Fruit fly (Drosophila melanogaster) whole organism, embryonic: ENCODE data around the gene CG10621.

Source experiments
- ATbp ChIP-seq: fragments of 200-800 bp; sonication (Bioruptor generic); optimal IDR thresholded peaks from 2 replicates; lab custom pipeline; 2017; ENCODE audit warnings: missing biosample characterization, mild to moderate bottlenecking, missing genetic modification characterization, missing genetic modification reagents
- Atf-2 ChIP-seq: fragments of 200-800 bp; sonication (Bioruptor generic); optimal IDR thresholded peaks from 2 replicates; lab custom pipeline; 2016; ENCODE audit warnings: missing biosample characterization, missing genetic modification characterization
- CG10366 ChIP-seq: fragments of 200-800 bp; sonication (Bioruptor generic); IDR thresholded peaks from 2 replicates; pipeline ENCODE4 v1.3.6; 2022; ENCODE audit warnings: missing biosample characterization, missing genetic modification characterization
- CG11093 ChIP-seq: fragments of 200-800 bp; sonication (Bioruptor generic); IDR thresholded peaks from 3 replicates; pipeline ENCODE4 v1.3.6; 2022; ENCODE audit warnings: missing biosample characterization, missing genetic modification characterization
- CG11504 ChIP-seq: fragments of 200-800 bp; sonication (Bioruptor generic); optimal IDR thresholded peaks from 3 replicates; lab custom pipeline; 2019; ENCODE audit warnings: missing biosample characterization, mild to moderate bottlenecking, missing genetic modification characterization, moderate library complexity
- CG11560 ChIP-seq: fragments of 200-800 bp; sonication (Bioruptor generic); IDR thresholded peaks from 3 replicates; pipeline ENCODE4 v1.3.6; 2022; ENCODE audit warnings: missing biosample characterization, missing genetic modification characterization
- CG13894 ChIP-seq: fragments of 200-800 bp; sonication (Bioruptor generic); optimal IDR thresholded peaks from 3 replicates; lab custom pipeline; 2018; ENCODE audit warnings: missing biosample characterization, mild to moderate bottlenecking, missing genetic modification characterization, moderate library complexity
- CG14050 ChIP-seq: fragments of 200-800 bp; sonication (Bioruptor generic); IDR thresholded peaks from 3 replicates; pipeline ENCODE4 v1.3.6; 2022; ENCODE audit warnings: missing biosample characterization, missing genetic modification characterization
- CG16779 ChIP-seq: fragments of 200-800 bp; sonication (Bioruptor generic); IDR thresholded peaks from 2 replicates; pipeline ENCODE4 v1.3.6; 2022; ENCODE audit warnings: missing biosample characterization, missing genetic modification characterization
- CG16815 ChIP-seq: fragments of 200-800 bp; sonication (Bioruptor generic); optimal IDR thresholded peaks from 3 replicates; lab custom pipeline; 2017; ENCODE audit warnings: missing biosample characterization, mild to moderate bottlenecking, missing genetic modification characterization
- CG33557 ChIP-seq: fragments of 200-800 bp; sonication (Bioruptor generic); optimal IDR thresholded peaks from 2 replicates; lab custom pipeline; 2019; ENCODE audit warnings: missing biosample characterization, mild to moderate bottlenecking, missing genetic modification characterization, moderate library complexity
- CG4730 ChIP-seq: fragments of 200-800 bp; sonication (Bioruptor generic); IDR thresholded peaks from 2 replicates; pipeline ENCODE4 v1.3.6; 2022; ENCODE audit warnings: missing biosample characterization, missing genetic modification characterization
- CG6791 ChIP-seq: fragments of 200-800 bp; sonication (Bioruptor generic); IDR thresholded peaks from 3 replicates; pipeline ENCODE4 v1.3.6; 2022; ENCODE audit warnings: missing biosample characterization, missing genetic modification characterization; ENCODE audit not compliant: partially characterized antibody
- CG7745 ChIP-seq: fragments of 200-800 bp; sonication (Bioruptor generic); optimal IDR thresholded peaks from 2 replicates; lab custom pipeline; 2018; ENCODE audit warnings: missing biosample characterization, mild to moderate bottlenecking, missing genetic modification characterization, moderate library complexity
- CG7928 ChIP-seq: fragments of 200-800 bp; sonication (Bioruptor generic); optimal IDR thresholded peaks from 2 replicates; lab custom pipeline; 2017; ENCODE audit warnings: missing biosample characterization, mild to moderate bottlenecking, missing genetic modification characterization
- CG8089 ChIP-seq: fragments of 200-800 bp; sonication (Bioruptor generic); optimal IDR thresholded peaks from 3 replicates; lab custom pipeline; 2016; ENCODE audit warnings: missing biosample characterization, missing genetic modification characterization
- Dp ChIP-seq: fragments of 200-800 bp; sonication (Bioruptor generic); optimal IDR thresholded peaks from 2 replicates; lab custom pipeline; 2018; ENCODE audit warnings: missing biosample characterization, mild to moderate bottlenecking, missing genetic modification characterization, moderate library complexity
- Dref ChIP-seq: fragments of 200-800 bp; sonication (Bioruptor generic); IDR thresholded peaks from 2 replicates; pipeline ENCODE4 v1.3.6; 2022; ENCODE audit warnings: missing biosample characterization, missing genetic modification characterization
- Drgx ChIP-seq: fragments of 200-800 bp; sonication (Bioruptor generic); IDR thresholded peaks from 2 replicates; pipeline ENCODE4 v1.3.6; 2022; ENCODE audit warnings: missing biosample characterization, missing genetic modification characterization
- E2f1 ChIP-seq: fragments of 200-800 bp; sonication (Bioruptor generic); IDR thresholded peaks from 2 replicates; pipeline ENCODE4 v1.3.6; 2022; ENCODE audit warnings: missing biosample characterization, missing genetic modification characterization
- Eip74EF ChIP-seq, 2 experiments: fragments of 200-800 bp in 1 of 2; fragments of >200 bp in 1 of 2; sonication (Bioruptor generic) in 1 of 2; optimal IDR thresholded peaks; 2 replicates each; lab custom pipeline; 2017 to 2019; ENCODE audit warnings: missing biosample characterization in 2 of 2, missing genetic modification characterization in 2 of 2, mild to moderate bottlenecking in 1 of 2, moderate library complexity in 1 of 2
- H15 ChIP-seq: fragments of 200-800 bp; sonication (Bioruptor generic); IDR thresholded peaks from 3 replicates; pipeline ENCODE4 v1.3.6; 2022; ENCODE audit warnings: missing biosample characterization, missing genetic modification characterization
- Hmr ChIP-seq: fragments of 200-800 bp; sonication (Bioruptor generic); optimal IDR thresholded peaks from 3 replicates; lab custom pipeline; 2017; ENCODE audit warnings: mild to moderate bottlenecking, missing biosample characterization, missing genetic modification reagents, missing genetic modification characterization
- Hsf ChIP-seq: fragments of 200-800 bp; sonication (Bioruptor generic); optimal IDR thresholded peaks from 3 replicates; lab custom pipeline; 2016; ENCODE audit warnings: missing biosample characterization, missing genetic modification characterization
- Mad ChIP-seq: fragments of 200-800 bp; sonication (Bioruptor generic); optimal IDR thresholded peaks from 2 replicates; lab custom pipeline; 2016; ENCODE audit warnings: missing biosample characterization, missing genetic modification characterization
- Meics ChIP-seq: fragments of 200-800 bp; sonication (Bioruptor generic); optimal IDR thresholded peaks from 2 replicates; lab custom pipeline; 2017; ENCODE audit warnings: missing biosample characterization, mild to moderate bottlenecking, missing genetic modification characterization
- YL-1 ChIP-seq: fragments of 200-800 bp; sonication (Bioruptor generic); optimal IDR thresholded peaks from 3 replicates; lab custom pipeline; 2017; ENCODE audit warnings: missing biosample characterization, mild to moderate bottlenecking, missing genetic modification characterization
- ab ChIP-seq: fragments of 200-800 bp; sonication (Bioruptor generic); optimal IDR thresholded peaks from 2 replicates; lab custom pipeline; 2016; ENCODE audit warnings: missing biosample characterization, missing genetic modification characterization
- amos ChIP-seq: fragments of 200-800 bp; sonication (Bioruptor generic); IDR thresholded peaks from 2 replicates; pipeline ENCODE4 v1.3.6; 2022; ENCODE audit warnings: missing biosample characterization, missing genetic modification characterization; ENCODE audit not compliant: partially characterized antibody
- ara ChIP-seq: fragments of 200-800 bp; sonication (Bioruptor generic); IDR thresholded peaks from 2 replicates; pipeline ENCODE4 v1.3.6; 2022; ENCODE audit warnings: missing biosample characterization, missing genetic modification characterization
- bsh ChIP-seq, 2 experiments: fragments of 200-800 bp; sonication (Bioruptor generic); optimal IDR thresholded peaks; 2 replicates each; lab custom pipeline; 2017 to 2018; ENCODE audit warnings: mild to moderate bottlenecking in 2 of 2, missing biosample characterization in 2 of 2, missing genetic modification characterization in 2 of 2, moderate library complexity in 1 of 2
- chif ChIP-seq, 2 experiments: fragments of 200-800 bp; sonication (Bioruptor generic); optimal IDR thresholded peaks; 3 replicates each; lab custom pipeline; 2016; ENCODE audit warnings: missing biosample characterization in 2 of 2, missing genetic modification characterization in 2 of 2
- da ChIP-seq: fragments of 200-800 bp; sonication (Bioruptor generic); optimal IDR thresholded peaks from 2 replicates; lab custom pipeline; 2016; ENCODE audit warnings: missing biosample characterization, missing genetic modification characterization
- ewg ChIP-seq: fragments of 200-800 bp; sonication (Bioruptor generic); optimal IDR thresholded peaks from 3 replicates; lab custom pipeline; 2017; ENCODE audit warnings: mild to moderate bottlenecking, missing biosample characterization, missing genetic modification reagents, missing genetic modification characterization
- fd64A ChIP-seq: fragments of 200-800 bp; sonication (Bioruptor generic); optimal IDR thresholded peaks from 3 replicates; lab custom pipeline; 2018; ENCODE audit warnings: missing biosample characterization, mild to moderate bottlenecking, missing genetic modification characterization
- ftz-f1 ChIP-seq: fragments of 200-800 bp; sonication (Bioruptor generic); optimal IDR thresholded peaks from 2 replicates; lab custom pipeline; 2016; ENCODE audit warnings: missing biosample characterization, missing genetic modification characterization
- ind ChIP-seq: fragments of 200-800 bp; sonication (Bioruptor generic); optimal IDR thresholded peaks from 3 replicates; lab custom pipeline; 2016; ENCODE audit warnings: missing biosample characterization, missing genetic modification characterization
- kay ChIP-seq: fragments of 200-800 bp; sonication (Bioruptor generic); optimal IDR thresholded peaks from 2 replicates; lab custom pipeline; 2016; ENCODE audit warnings: missing biosample characterization, missing genetic modification characterization
- lbe ChIP-seq: fragments of 200-800 bp; sonication (Bioruptor generic); optimal IDR thresholded peaks from 2 replicates; lab custom pipeline; 2016; ENCODE audit warnings: missing biosample characterization, mild to moderate bottlenecking, missing genetic modification characterization
- lmd ChIP-seq: fragments of 200-800 bp; sonication (Bioruptor generic); IDR thresholded peaks from 2 replicates; pipeline ENCODE4 v1.3.6; 2022; ENCODE audit warnings: missing biosample characterization, missing genetic modification characterization
- lov ChIP-seq, 2 experiments: fragments of 200-800 bp in 1 of 2; fragments of >200 bp in 1 of 2; sonication (Bioruptor generic) in 1 of 2; IDR thresholded peaks in 1 of 2; optimal IDR thresholded peaks in 1 of 2; 2 replicates in 1 of 2; 3 replicates in 1 of 2; pipeline versions ENCODE4 v1.3.6 to Lab custom; 2017 to 2022; ENCODE audit warnings: missing biosample characterization in 1 of 2, missing genetic modification characterization in 1 of 2
- mam ChIP-seq: fragments of 200-800 bp; sonication (Bioruptor generic); optimal IDR thresholded peaks from 3 replicates; lab custom pipeline; 2016; ENCODE audit warnings: missing biosample characterization, missing genetic modification characterization
- nerfin-2 ChIP-seq: fragments of 200-800 bp; sonication (Bioruptor generic); IDR thresholded peaks from 2 replicates; pipeline ENCODE4 v1.3.6; 2022; ENCODE audit warnings: missing biosample characterization, missing genetic modification characterization; ENCODE audit not compliant: partially characterized antibody
- nom ChIP-seq: fragments of 200-800 bp; sonication (Bioruptor generic); optimal IDR thresholded peaks from 2 replicates; lab custom pipeline; 2017; ENCODE audit warnings: missing biosample characterization, missing genetic modification characterization, mild to moderate bottlenecking, moderate library complexity, missing genetic modification reagents
- oc ChIP-seq: fragments of 200-800 bp; sonication (Bioruptor generic); optimal IDR thresholded peaks from 2 replicates; lab custom pipeline; 2018; ENCODE audit warnings: missing biosample characterization, mild to moderate bottlenecking, missing genetic modification characterization, moderate library complexity
- pb ChIP-seq: fragments of 200-800 bp; sonication (Bioruptor generic); optimal IDR thresholded peaks from 3 replicates; lab custom pipeline; 2016; ENCODE audit warnings: missing biosample characterization, missing genetic modification characterization
- slou ChIP-seq: fragments of 200-800 bp; sonication (Bioruptor generic); optimal IDR thresholded peaks from 3 replicates; lab custom pipeline; 2016; ENCODE audit warnings: missing biosample characterization, missing genetic modification characterization
- stwl ChIP-seq: fragments of 200-800 bp; sonication (Bioruptor generic); optimal IDR thresholded peaks from 3 replicates; lab custom pipeline; 2018; ENCODE audit warnings: missing biosample characterization, mild to moderate bottlenecking, missing genetic modification characterization, moderate library complexity
- unpg ChIP-seq: fragments of 200-800 bp; sonication (Bioruptor generic); optimal IDR thresholded peaks from 3 replicates; lab custom pipeline; 2018; ENCODE audit warnings: missing biosample characterization, mild to moderate bottlenecking, missing genetic modification characterization, moderate library complexity
- wdn ChIP-seq: fragments of 200-800 bp; sonication (Bioruptor generic); IDR thresholded peaks from 2 replicates; pipeline ENCODE4 v1.3.6; 2022; ENCODE audit warnings: missing biosample characterization, missing genetic modification characterization
- yki ChIP-seq: fragments of >200 bp; optimal IDR thresholded peaks from 3 replicates; lab custom pipeline; 2018

CG10621 gene

dm6 chr2L:19002959-19003371 is 48.7 kb upstream of the CG10621 start, which contains the start of gene CG31793 (continued):
- TF ChIP-seq slou (GFP tag; lab: Kevin White, UChicago) (no peak), yki (lab: Kevin White, UChicago) (no peak), CG4730 (GFP tag; lab: Robert Waterston, UW) (no peak), ind (GFP tag; lab: Kevin White, UChicago) (peak; percentile 33), Mad (GFP tag; lab: Kevin White, UChicago) (no peak), ewg (no peak), lmd (GFP tag; lab: Robert Waterston, UW) (no peak), fd64A (GFP tag; lab: Kevin White, UChicago) (no peak), Hsf (GFP tag; lab: Kevin White, UChicago) (no peak), chif (GFP tag; optimal IDR thresholded peaks at IDR 0.05; lab: Kevin White, UChicago) (no peak), lbe (GFP tag; lab: Kevin White, UChicago) (peak; percentile 54), unpg (peak; percentile 70), CG16815 (GFP tag; lab: Kevin White, UChicago) (no peak), CG8089 (GFP tag; lab: Kevin White, UChicago) (no peak), ftz-f1 (GFP tag; lab: Kevin White, UChicago) (peak; percentile 83), ATbp (GFP tag; lab: Kevin White, UChicago) (no peak), E2f1 (peak; percentile 25; the same call in 1 of the 2 replicates), CG7745 (tag; lab: Kevin White, UChicago) (no peak), ab (GFP tag; lab: Kevin White, UChicago) (no peak), CG6791 (GFP tag; lab: Robert Waterston, UW) (no peak), da (GFP tag; lab: Kevin White, UChicago) (no peak), kay (GFP tag; lab: Kevin White, UChicago) (no peak), CG14050 (GFP tag; lab: Robert Waterston, UW) (peak; percentile 12; the same call in 1 of the 3 replicates), CG10366 (GFP tag; lab: Robert Waterston, UW) (0 out of 2 replicates have a peak, but pooled peaks have one; percentile 24), bsh (GFP tag; optimal IDR thresholded peaks at IDR 0.05; lab: Kevin White, UChicago) (peak; percentile 48 to 49), Meics (peak; percentile 78), stwl (tag; lab: Kevin White, UChicago) (no peak), Hmr (GFP tag; lab: Kevin White, UChicago) (peak; percentile 72), CG7928 (GFP tag; lab: Kevin White, UChicago) (no peak), oc (no peak), wdn (GFP tag; lab: Robert Waterston, UW) (no peak), CG33557 (no peak), nerfin-2 (GFP tag; lab: Robert Waterston, UW) (no peak), mam (GFP tag; lab: Kevin White, UChicago) (no peak), Eip74EF (GFP tag; optimal IDR thresholded peaks at IDR 0.05; lab: Kevin White, UChicago) (no peak), Atf-2 (no peak), pb (GFP tag; lab: Kevin White, UChicago) (no peak), amos (GFP tag; lab: Robert Waterston, UW) (no peak), CG11560 (tag; lab: Robert Waterston, UW) (no peak), nom (GFP tag; lab: Kevin White, UChicago) (no peak), CG11504 (tag; lab: Kevin White, UChicago) (peak; percentile 68), CG13894 (peak; percentile 72), Dp (GFP tag; lab: Kevin White, UChicago) (peak; percentile 3), CG16779 (GFP tag; lab: Robert Waterston, UW) (peak; percentile 3; the same call in 1 of the 2 replicates), YL-1 (no peak), Drgx (GFP tag; lab: Robert Waterston, UW) (peak; percentile 73), ara (GFP tag; lab: Robert Waterston, UW) (no peak), CG11093 (no peak), lov (optimal IDR thresholded peaks at IDR 0.05; lab: Kevin White, UChicago) (no peak), lov (GFP tag; IDR thresholded peaks at IDR 0.05; lab: Robert Waterston, UW) (no peak), H15 (GFP tag; lab: Robert Waterston, UW) (no peak), Dref (GFP tag; lab: Robert Waterston, UW) (no peak)
